Fruit fly (Drosophila melanogaster): ENCODE data around the gene Mhcl.

The Mhcl gene

dm6 chr3R:16080942-16081589 lies 17.5 kb downstream of the Mhcl start, which contains the start of gene CG32855:
Gene CG32855 (minus strand): TSS chr3R:16080992.
- TF ChIP-seq dsf (GFP tag; optimal IDR thresholded peaks at IDR 0.05; ENCODE audit: borderline replicate concordance) (no peak), jim (GFP tag; optimal IDR thresholded peaks at IDR 0.05) (no peak), pan (optimal IDR thresholded peaks at IDR 0.05) (no peak), Vsx2 (GFP tag; optimal IDR thresholded peaks at IDR 0.05; ENCODE audit: partially characterized antibody) (no peak), GATAd (GFP tag; optimal IDR thresholded peaks at IDR 0.05) (no peak)

dm6 chr3R:16078247-16078646 lies 20.3 kb downstream of the Mhcl start:
- TF ChIP-seq dsf (GFP tag; optimal IDR thresholded peaks at IDR 0.05; ENCODE audit: borderline replicate concordance) (no peak), pan (optimal IDR thresholded peaks at IDR 0.05) (no peak), OdsH (GFP tag; optimal IDR thresholded peaks at IDR 0.05) (no peak), dl (GFP tag; optimal IDR thresholded peaks at IDR 0.05; ENCODE audit: insufficient read depth in 1 of 2, partially characterized antibody in 2 of 2) (no peak), Abd-B (GFP tag; optimal IDR thresholded peaks at IDR 0.05) (no peak), Mio (GFP tag; optimal IDR thresholded peaks at IDR 0.05) (no peak), GATAd (GFP tag; optimal IDR thresholded peaks at IDR 0.05) (no peak), CrebA (GFP tag; optimal IDR thresholded peaks at IDR 0.05; ENCODE audit: borderline replicate concordance) (no peak), woc (GFP tag; optimal IDR thresholded peaks at IDR 0.05) (no peak), Dif (GFP tag; optimal IDR thresholded peaks at IDR 0.05; ENCODE audit: partially characterized antibody) (no peak)

- TF ChIP-seq CG9705 (GFP tag; optimal IDR thresholded peaks at IDR 0.05) (no peak), GATAd (GFP tag; optimal IDR thresholded peaks at IDR 0.05) (no peak), dl (GFP tag; optimal IDR thresholded peaks at IDR 0.05; ENCODE audit: insufficient read depth in 1 of 2, partially characterized antibody in 2 of 2) (no peak), fru (GFP tag; optimal IDR thresholded peaks at IDR 0.05) (no peak), Abd-B (GFP tag; optimal IDR thresholded peaks at IDR 0.05) (no peak), Rel (GFP tag; optimal IDR thresholded peaks at IDR 0.05) (no peak), Rel (tag; optimal IDR thresholded peaks at IDR 0.05) (no peak)
Measured at dm6 chr3R:16074122-16074521, 24.4 kb downstream of the Mhcl start.

- peak; percentile 45 for TF ChIP-seq woc (GFP tag; optimal IDR thresholded peaks at IDR 0.05)
- TF ChIP-seq Mio (GFP tag; optimal IDR thresholded peaks at IDR 0.05), result no peak
Measured at dm6 chr3R:16072581-16072908, 26.0 kb downstream of the Mhcl start.

dm6 chr3R:16071689-16072580 lies 26.6 kb downstream of the Mhcl start:
- TF ChIP-seq pan (optimal IDR thresholded peaks at IDR 0.05) (no peak), h (GFP tag; optimal IDR thresholded peaks at IDR 0.05) (peak; percentile 90), CrebA (GFP tag; optimal IDR thresholded peaks at IDR 0.05; ENCODE audit: borderline replicate concordance) (peak; percentile 56), ey (GFP tag; optimal IDR thresholded peaks at IDR 0.05) (peak; percentile 80), CG32264 (GFP tag; optimal IDR thresholded peaks at IDR 0.05) (no peak), GATAd (GFP tag; optimal IDR thresholded peaks at IDR 0.05) (no peak), Rel (GFP tag; optimal IDR thresholded peaks at IDR 0.05) (no peak), Rel (tag; optimal IDR thresholded peaks at IDR 0.05) (no peak), Sp1 (GFP tag; optimal IDR thresholded peaks at IDR 0.05) (no peak), br (GFP tag; optimal IDR thresholded peaks at IDR 0.05) (peak; percentile 79), dl (GFP tag; optimal IDR thresholded peaks at IDR 0.05; ENCODE audit: insufficient read depth in 1 of 2, partially characterized antibody in 2 of 2) (no peak), Abd-B (GFP tag; optimal IDR thresholded peaks at IDR 0.05) (no peak), rgr (GFP tag; optimal IDR thresholded peaks at IDR 0.05) (peak; percentile 87), Hnf4 (GFP tag; optimal IDR thresholded peaks at IDR 0.05) (no peak), usp (GFP tag; optimal IDR thresholded peaks at IDR 0.05) (no peak), psq (GFP tag; optimal IDR thresholded peaks at IDR 0.05) (peak; percentile 80), fru (GFP tag; optimal IDR thresholded peaks at IDR 0.05) (peak; percentile 87), HLH106 (tag; optimal IDR thresholded peaks at IDR 0.05) (peak; percentile 57), Vsx2 (GFP tag; optimal IDR thresholded peaks at IDR 0.05; ENCODE audit: partially characterized antibody) (no peak), lola (GFP tag; optimal IDR thresholded peaks at IDR 0.05) (no peak), CG9705 (GFP tag; optimal IDR thresholded peaks at IDR 0.05) (no peak), Hr83 (GFP tag; optimal IDR thresholded peaks at IDR 0.05; ENCODE audit: poor library complexity, severe bottlenecking) (peak; percentile 29), Hr78 (GFP tag; optimal IDR thresholded peaks at IDR 0.05) (no peak), Dif (GFP tag; optimal IDR thresholded peaks at IDR 0.05; ENCODE audit: partially characterized antibody) (peak; percentile 25), dsf (GFP tag; optimal IDR thresholded peaks at IDR 0.05; ENCODE audit: borderline replicate concordance) (no peak), Mio (GFP tag; optimal IDR thresholded peaks at IDR 0.05) (no peak), dmrt93B (GFP tag; optimal IDR thresholded peaks at IDR 0.05) (no peak), jim (GFP tag; optimal IDR thresholded peaks at IDR 0.05) (no peak), woc (GFP tag; optimal IDR thresholded peaks at IDR 0.05) (peak; percentile 77), foxo (GFP tag; optimal IDR thresholded peaks at IDR 0.05) (peak in 1 of 2 experiments; percentile 87), sage (GFP tag; optimal IDR thresholded peaks at IDR 0.05) (peak; percentile 39), tai (GFP tag; optimal IDR thresholded peaks at IDR 0.05) (no peak), Jra (GFP tag; optimal IDR thresholded peaks at IDR 0.05) (no peak), OdsH (GFP tag; optimal IDR thresholded peaks at IDR 0.05) (peak; percentile 90), Myc (optimal IDR thresholded peaks at IDR 0.05) (no peak), Dfd (GFP tag; optimal IDR thresholded peaks at IDR 0.05) (no peak)

Data from whole organism, wandering third instar larva.